Fruit fly (Drosophila melanogaster) whole organism, embryonic: ENCODE measurements around the gene SkpA.
A peak's percentile ranks its signal among the peaks of the same experiment; 100 is the strongest.

Experiments used
- CG10321 ChIP-seq: fragments of 200-800 bp; sonication (Bioruptor generic); IDR thresholded peaks from 2 replicates; pipeline ENCODE4 v1.3.6; 2022; ENCODE audit warnings: missing biosample characterization, missing genetic modification characterization
- CG12104 ChIP-seq: fragments of 200-800 bp; sonication (Bioruptor generic); optimal IDR thresholded peaks from 3 replicates; lab custom pipeline; 2016; ENCODE audit warnings: missing biosample characterization, missing genetic modification characterization
- CG12236 ChIP-seq: fragments of 200-800 bp; sonication (Bioruptor generic); optimal IDR thresholded peaks from 2 replicates; lab custom pipeline; 2016; ENCODE audit warnings: missing biosample characterization, missing genetic modification characterization
- CG1233 ChIP-seq: fragments of 200-800 bp; sonication (Bioruptor generic); optimal IDR thresholded peaks from 4 replicates; lab custom pipeline; 2018; ENCODE audit warnings: missing biosample characterization, mild to moderate bottlenecking, missing genetic modification characterization
- CG12659 ChIP-seq: fragments of 200-800 bp; sonication (Bioruptor generic); optimal IDR thresholded peaks from 3 replicates; lab custom pipeline; 2017; ENCODE audit warnings: mild to moderate bottlenecking, missing biosample characterization, missing genetic modification reagents, missing genetic modification characterization
- CG14441 ChIP-seq: fragments of 200-800 bp; sonication (Bioruptor generic); IDR thresholded peaks from 2 replicates; pipeline ENCODE4 v1.3.6; 2022; ENCODE audit warnings: missing biosample characterization, missing genetic modification characterization
- CG14965 ChIP-seq: fragments of 200-800 bp; sonication (Bioruptor generic); optimal IDR thresholded peaks from 2 replicates; lab custom pipeline; 2016; ENCODE audit warnings: missing biosample characterization, missing genetic modification characterization, borderline replicate concordance
- CG15514 ChIP-seq: fragments of 200-800 bp; sonication (Bioruptor generic); optimal IDR thresholded peaks from 3 replicates; lab custom pipeline; 2017; ENCODE audit warnings: missing biosample characterization, missing genetic modification characterization, mild to moderate bottlenecking, moderate library complexity, missing genetic modification reagents
- CG17328 ChIP-seq: fragments of 200-800 bp; sonication (Bioruptor generic); IDR thresholded peaks from 2 replicates; pipeline ENCODE4 v1.3.6; 2022; ENCODE audit warnings: missing biosample characterization, missing genetic modification characterization
- CG17361 ChIP-seq: fragments of 200-800 bp; sonication (Bioruptor generic); IDR thresholded peaks from 3 replicates; pipeline ENCODE4 v1.3.6; 2022; ENCODE audit warnings: missing biosample characterization, missing genetic modification characterization
- CG17912 ChIP-seq: fragments of 200-800 bp; sonication (Bioruptor generic); optimal IDR thresholded peaks from 2 replicates; lab custom pipeline; 2018; ENCODE audit warnings: missing biosample characterization, mild to moderate bottlenecking, missing genetic modification characterization
- CG1792 ChIP-seq: fragments of 200-800 bp; sonication (Bioruptor generic); optimal IDR thresholded peaks from 2 replicates; lab custom pipeline; 2016; ENCODE audit warnings: missing biosample characterization, missing genetic modification characterization
- CG18262 ChIP-seq: fragments of 200-800 bp; optimal IDR thresholded peaks from 3 replicates; lab custom pipeline; 2019; ENCODE audit warnings: missing biosample characterization, mild to moderate bottlenecking, missing genetic modification characterization, moderate library complexity
- CG30431 ChIP-seq: fragments of 200-800 bp; sonication (Bioruptor generic); optimal IDR thresholded peaks from 2 replicates; lab custom pipeline; 2017; ENCODE audit warnings: missing biosample characterization, missing genetic modification characterization
- CG42726 ChIP-seq: fragments of 200-800 bp; sonication (Bioruptor generic); IDR thresholded peaks from 2 replicates; pipeline ENCODE4 v1.3.6; 2022; ENCODE audit warnings: missing biosample characterization, missing genetic modification characterization; ENCODE audit not compliant: partially characterized antibody
- CG8765 ChIP-seq: fragments of 200-800 bp; sonication (Bioruptor generic); IDR thresholded peaks from 2 replicates; pipeline ENCODE4 v1.3.6; 2022; ENCODE audit warnings: missing biosample characterization, missing genetic modification characterization
- CG9609 ChIP-seq: fragments of 200-800 bp; sonication (Bioruptor generic); optimal IDR thresholded peaks from 3 replicates; lab custom pipeline; 2016; ENCODE audit warnings: missing biosample characterization, missing genetic modification characterization
- CG9727 ChIP-seq: fragments of 200-800 bp; sonication (Bioruptor generic); optimal IDR thresholded peaks from 3 replicates; lab custom pipeline; 2017; ENCODE audit warnings: missing biosample characterization, mild to moderate bottlenecking, missing genetic modification characterization
- Chrac-16 ChIP-seq: fragments of 200-800 bp; sonication (Bioruptor generic); optimal IDR thresholded peaks from 3 replicates; lab custom pipeline; 2016; ENCODE audit warnings: missing biosample characterization, missing genetic modification characterization
- Dad ChIP-seq: fragments of 200-800 bp; sonication (Bioruptor generic); optimal IDR thresholded peaks from 3 replicates; lab custom pipeline; 2016; ENCODE audit warnings: missing biosample characterization, missing genetic modification characterization
- Dbx ChIP-seq: fragments of 200-800 bp; sonication (Bioruptor generic); IDR thresholded peaks from 3 replicates; pipeline ENCODE4 v1.3.6; 2022; ENCODE audit warnings: missing biosample characterization, missing genetic modification characterization
- Deaf1 ChIP-seq: fragments of 200-800 bp; optimal IDR thresholded peaks from 3 replicates; lab custom pipeline; 2019; ENCODE audit warnings: missing biosample characterization, mild to moderate bottlenecking, missing genetic modification characterization, moderate library complexity
- Doc2 ChIP-seq: fragments of 200-800 bp; sonication (Bioruptor generic); IDR thresholded peaks from 2 replicates; pipeline ENCODE4 v1.3.6; 2022; ENCODE audit warnings: missing biosample characterization, missing genetic modification characterization
- Doc3 ChIP-seq: fragments of 200-800 bp; sonication (Bioruptor generic); IDR thresholded peaks from 3 replicates; pipeline ENCODE4 v1.3.6; 2022; ENCODE audit warnings: missing biosample characterization, missing genetic modification characterization; ENCODE audit not compliant: partially characterized antibody
- E2f2 ChIP-seq: fragments of 200-800 bp; sonication (Bioruptor generic); IDR thresholded peaks from 2 replicates; pipeline ENCODE4 v1.3.6; 2022; ENCODE audit warnings: missing biosample characterization, missing genetic modification characterization
- Fer1 ChIP-seq: fragments of 200-800 bp; sonication (Bioruptor generic); optimal IDR thresholded peaks from 2 replicates; lab custom pipeline; 2017; ENCODE audit warnings: missing biosample characterization, mild to moderate bottlenecking, missing genetic modification characterization
- Hsf ChIP-seq: fragments of 200-800 bp; sonication (Bioruptor generic); optimal IDR thresholded peaks from 3 replicates; lab custom pipeline; 2016; ENCODE audit warnings: missing biosample characterization, missing genetic modification characterization
- Max ChIP-seq: fragments of 200-800 bp; sonication (Bioruptor generic); optimal IDR thresholded peaks from 2 replicates; lab custom pipeline; 2016; ENCODE audit warnings: missing biosample characterization, mild to moderate bottlenecking, missing genetic modification characterization
- Med ChIP-seq: fragments of 200-800 bp; sonication (Bioruptor generic); peaks from one replicate; lab custom pipeline; 2016; ENCODE audit warnings: missing biosample characterization, missing genetic modification characterization, mild to moderate bottlenecking, inconsistent platforms, moderate library complexity
- Myb ChIP-seq: fragments of 200-800 bp; sonication (Bioruptor generic); optimal IDR thresholded peaks from 2 replicates; lab custom pipeline; 2016; ENCODE audit warnings: missing biosample characterization, missing genetic modification characterization
- NC2α ChIP-seq: fragments of 200-800 bp; sonication (Bioruptor generic); optimal IDR thresholded peaks from 2 replicates; lab custom pipeline; 2016; ENCODE audit warnings: missing biosample characterization, missing genetic modification characterization
- NC2β ChIP-seq: fragments of 200-800 bp; sonication (Bioruptor generic); optimal IDR thresholded peaks from 2 replicates; lab custom pipeline; 2016; ENCODE audit warnings: missing biosample characterization, missing genetic modification characterization
- Optix ChIP-seq: fragments of 200-800 bp; sonication (Bioruptor generic); IDR thresholded peaks from 3 replicates; pipeline ENCODE4 v1.3.6; 2022; ENCODE audit warnings: missing biosample characterization, missing genetic modification characterization
- Spps ChIP-seq: fragments of 200-800 bp; sonication (Bioruptor generic); optimal IDR thresholded peaks from 2 replicates; lab custom pipeline; 2018; ENCODE audit warnings: missing biosample characterization, mild to moderate bottlenecking, missing genetic modification characterization
- Sry-δ ChIP-seq: fragments of 200-800 bp; sonication (Bioruptor generic); optimal IDR thresholded peaks from 2 replicates; lab custom pipeline; 2016; ENCODE audit warnings: missing biosample characterization, missing genetic modification characterization
- abd-A ChIP-seq: fragments of 200-800 bp; sonication (Bioruptor generic); optimal IDR thresholded peaks from 3 replicates; lab custom pipeline; 2019; ENCODE audit warnings: missing biosample characterization, mild to moderate bottlenecking, missing genetic modification characterization, moderate library complexity
- amos ChIP-seq: fragments of 200-800 bp; sonication (Bioruptor generic); IDR thresholded peaks from 2 replicates; pipeline ENCODE4 v1.3.6; 2022; ENCODE audit warnings: missing biosample characterization, missing genetic modification characterization; ENCODE audit not compliant: partially characterized antibody
- aop ChIP-seq: fragments of 200-800 bp; sonication (Bioruptor generic); IDR thresholded peaks from 2 replicates; pipeline ENCODE4 v1.3.6; 2022; ENCODE audit warnings: missing biosample characterization, missing genetic modification characterization
- chinmo ChIP-seq: fragments of 200-800 bp; sonication (Bioruptor generic); IDR thresholded peaks from 4 replicates; pipeline ENCODE4 v1.3.6; 2022; ENCODE audit warnings: missing biosample characterization, missing genetic modification characterization; ENCODE audit not compliant: partially characterized antibody
- crc ChIP-seq: fragments of 200-800 bp; sonication (Bioruptor generic); optimal IDR thresholded peaks from 2 replicates; lab custom pipeline; 2016; ENCODE audit warnings: missing biosample characterization, missing genetic modification characterization
- gce ChIP-seq: fragments of 200-800 bp; sonication (Bioruptor generic); IDR thresholded peaks from 3 replicates; pipeline ENCODE4 v1.3.6; 2022; ENCODE audit warnings: missing biosample characterization, missing genetic modification characterization
- her ChIP-seq: fragments of 200-800 bp; sonication (Bioruptor generic); optimal IDR thresholded peaks from 2 replicates; lab custom pipeline; 2016; ENCODE audit warnings: missing biosample characterization, missing genetic modification characterization
- jing ChIP-seq: fragments of 200-800 bp; sonication (Bioruptor generic); optimal IDR thresholded peaks from 2 replicates; lab custom pipeline; 2018; ENCODE audit warnings: missing biosample characterization, mild to moderate bottlenecking, missing genetic modification characterization
- lmd ChIP-seq: fragments of 200-800 bp; sonication (Bioruptor generic); IDR thresholded peaks from 2 replicates; pipeline ENCODE4 v1.3.6; 2022; ENCODE audit warnings: missing biosample characterization, missing genetic modification characterization
- pho ChIP-seq: fragments of 200-800 bp; sonication (Bioruptor generic); optimal IDR thresholded peaks from 2 replicates; lab custom pipeline; 2016; ENCODE audit warnings: missing biosample characterization, missing genetic modification characterization
- sens-2 ChIP-seq: fragments of 200-800 bp; sonication (Bioruptor generic); IDR thresholded peaks from 2 replicates; pipeline ENCODE4 v1.3.6; 2022; ENCODE audit warnings: missing biosample characterization, missing genetic modification characterization
- tna ChIP-seq: fragments of 200-800 bp; sonication (Bioruptor generic); IDR thresholded peaks from 2 replicates; pipeline ENCODE4 v1.3.6; 2022; ENCODE audit warnings: missing biosample characterization, missing genetic modification characterization; ENCODE audit not compliant: partially characterized antibody
- toy ChIP-seq: fragments of 200-800 bp; sonication (Bioruptor generic); IDR thresholded peaks from 2 replicates; pipeline ENCODE4 v1.3.6; 2022; ENCODE audit warnings: missing biosample characterization, missing genetic modification characterization
- usp ChIP-seq: fragments of >200 bp; optimal IDR thresholded peaks from 2 replicates; lab custom pipeline; 2017; ENCODE audit warnings: missing biosample characterization, missing genetic modification characterization
- zen2 ChIP-seq: fragments of 200-800 bp; sonication (Bioruptor generic); IDR thresholded peaks from 3 replicates; pipeline ENCODE4 v1.3.6; 2022; ENCODE audit warnings: missing biosample characterization, missing genetic modification characterization; ENCODE audit not compliant: partially characterized antibody

Gene SkpA

DNA sequence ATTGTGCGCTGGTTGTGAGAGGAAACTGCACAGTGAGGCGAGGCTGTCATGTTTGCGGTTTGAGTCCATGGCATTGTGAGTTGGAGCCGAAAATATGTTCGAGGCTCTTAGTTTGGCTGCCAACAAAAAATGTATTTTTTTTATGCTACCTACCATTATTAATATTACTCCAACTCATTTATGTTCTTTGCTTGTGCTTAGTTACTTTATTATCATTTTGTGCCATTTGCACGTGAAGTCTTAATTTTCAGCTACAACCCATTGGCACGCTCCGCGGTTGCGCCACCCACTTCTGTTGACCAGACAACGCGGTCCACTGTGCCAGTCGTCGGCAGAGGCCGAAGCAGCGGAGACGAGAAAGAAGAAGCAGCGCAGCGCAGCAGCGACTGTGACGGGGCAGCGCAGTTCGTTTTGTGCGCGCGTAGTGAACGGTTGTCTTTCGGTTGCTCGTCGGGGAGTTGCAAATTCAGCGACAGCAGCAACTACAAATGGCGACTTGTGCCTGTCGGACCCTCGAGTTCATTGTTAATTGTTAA is 30.6 kb downstream of the SkpA start, which contains the start of gene sdk (continued):
- TF ChIP-seq E2f2 (GFP tag; lab: Robert Waterston, UW) (peak; percentile 71), toy (GFP tag; lab: Robert Waterston, UW) (peak; percentile 65; the same call in 1 of the 2 replicates), Sry-δ (GFP tag; lab: Kevin White, UChicago) (peak; percentile 50), CG8765 (peak; percentile 67; the same call in 1 of the 2 replicates), Spps (tag; lab: Kevin White, UChicago) (peak; percentile 82), aop (0 out of 2 replicates have a peak, but pooled peaks have one; percentile 15), NC2β (peak; percentile 93), Deaf1 (tag; lab: Kevin White, UChicago) (peak; percentile 87), CG12104 (GFP tag; lab: Kevin White, UChicago) (peak; percentile 83), lmd (GFP tag; lab: Robert Waterston, UW) (peak; percentile 90), CG1792 (GFP tag; lab: Kevin White, UChicago) (peak; percentile 84), sens-2 (peak; percentile 59), CG42726 (GFP tag; lab: Robert Waterston, UW) (peak; percentile 48; the same call in 1 of the 2 replicates), CG15514 (GFP tag; lab: Kevin White, UChicago) (peak; percentile 82), Myb (GFP tag; lab: Kevin White, UChicago) (peak; percentile 75), NC2α (GFP tag; lab: Kevin White, UChicago) (peak; percentile 80), CG14441 (GFP tag; lab: Robert Waterston, UW) (peak; percentile 79), Fer1 (GFP tag; lab: Kevin White, UChicago) (peak; percentile 93), CG9609 (GFP tag; lab: Kevin White, UChicago) (peak; percentile 90), Hsf (GFP tag; lab: Kevin White, UChicago) (peak; percentile 92), CG12236 (peak; percentile 84), Doc2 (peak; percentile 25; the same call in 1 of the 2 replicates), CG17912 (GFP tag; lab: Kevin White, UChicago) (peak; percentile 51), abd-A (tag; lab: Kevin White, UChicago) (peak; percentile 60), amos (GFP tag; lab: Robert Waterston, UW) (peak; percentile 44), Chrac-16 (GFP tag; lab: Kevin White, UChicago) (peak; percentile 90), CG14965 (GFP tag; lab: Kevin White, UChicago) (peak; percentile 68), CG17361 (peak; percentile 95), CG30431 (GFP tag; lab: Kevin White, UChicago) (peak; percentile 85), CG12659 (GFP tag; lab: Kevin White, UChicago) (peak; percentile 91), usp (GFP tag; lab: Kevin White, UChicago) (no peak), Med (GFP tag; lab: Kevin White, UChicago) (peak; percentile 99), crc (GFP tag; lab: Kevin White, UChicago) (peak; percentile 86), her (GFP tag; lab: Kevin White, UChicago) (peak; percentile 89), Dbx (GFP tag; lab: Robert Waterston, UW) (peak; percentile 85; the same call in 2 of the 3 replicates), Doc3 (GFP tag; lab: Robert Waterston, UW) (peak; percentile 40; the same call in 2 of the 3 replicates), Max (peak; percentile 86), CG1233 (GFP tag; lab: Kevin White, UChicago) (peak; percentile 85), CG18262 (tag; lab: Kevin White, UChicago) (peak; percentile 95), gce (GFP tag; lab: Robert Waterston, UW) (peak; percentile 66; the same call in 2 of the 3 replicates), CG9727 (GFP tag; lab: Kevin White, UChicago) (peak; percentile 94), chinmo (GFP tag; lab: Robert Waterston, UW) (peak; percentile 82; the same call in 2 of the 4 replicates), CG10321 (GFP tag; lab: Robert Waterston, UW) (peak; percentile 22; the same call in 1 of the 2 replicates), tna (0 out of 2 replicates have a peak, but pooled peaks have one; percentile 62), zen2 (GFP tag; lab: Robert Waterston, UW) (peak; percentile 43; the same call in 1 of the 3 replicates), CG17328 (GFP tag; lab: Robert Waterston, UW) (peak; percentile 85), Optix (GFP tag; lab: Robert Waterston, UW) (peak; percentile 92), Dad (peak; percentile 89), jing (GFP tag; lab: Kevin White, UChicago) (peak; percentile 80), pho (GFP tag; lab: Kevin White, UChicago) (peak; percentile 91)
